Fruit fly (Drosophila melanogaster) whole organism, embryonic: Measurements from ENCODE around the gene Art4.
A peak's percentile ranks its signal among the peaks of the same experiment; 100 is the strongest.

Experiments
- Adf1 ChIP-seq: fragments of 200-800 bp; sonication (Bioruptor generic); IDR thresholded peaks from 2 replicates; pipeline ENCODE4 v1.3.6; 2022; ENCODE audit warnings: missing biosample characterization, missing genetic modification characterization
- Atf3 ChIP-seq: fragments of 200-800 bp; sonication (Bioruptor generic); optimal IDR thresholded peaks from 3 replicates; lab custom pipeline; 2016; ENCODE audit warnings: missing biosample characterization, missing genetic modification characterization
- B-H2 ChIP-seq: fragments of 200-800 bp; sonication (Bioruptor generic); optimal IDR thresholded peaks from 2 replicates; lab custom pipeline; 2018; ENCODE audit warnings: missing biosample characterization, mild to moderate bottlenecking, missing genetic modification characterization
- BtbVII ChIP-seq: fragments of 200-800 bp; sonication (Bioruptor generic); optimal IDR thresholded peaks from 3 replicates; lab custom pipeline; 2017; ENCODE audit warnings: missing biosample characterization, mild to moderate bottlenecking, missing genetic modification characterization
- CG16863 ChIP-seq: fragments of 200-800 bp; sonication (Bioruptor generic); optimal IDR thresholded peaks from 3 replicates; lab custom pipeline; 2016; ENCODE audit warnings: missing biosample characterization, missing genetic modification characterization
- CG17361 ChIP-seq: fragments of 200-800 bp; sonication (Bioruptor generic); IDR thresholded peaks from 3 replicates; pipeline ENCODE4 v1.3.6; 2022; ENCODE audit warnings: missing biosample characterization, missing genetic modification characterization
- CG17612 ChIP-seq: fragments of 200-800 bp; sonication (Bioruptor generic); IDR thresholded peaks from 2 replicates; pipeline ENCODE4 v1.3.6; 2022; ENCODE audit warnings: missing biosample characterization, missing genetic modification characterization
- CG1792 ChIP-seq: fragments of 200-800 bp; sonication (Bioruptor generic); optimal IDR thresholded peaks from 2 replicates; lab custom pipeline; 2016; ENCODE audit warnings: missing biosample characterization, missing genetic modification characterization
- CG18599 ChIP-seq: fragments of 200-800 bp; sonication (Bioruptor generic); optimal IDR thresholded peaks from 3 replicates; lab custom pipeline; 2017; ENCODE audit warnings: missing biosample characterization, missing genetic modification characterization, mild to moderate bottlenecking, moderate library complexity, missing genetic modification reagents
- CG3065 ChIP-seq: fragments of 200-800 bp; sonication (Bioruptor generic); optimal IDR thresholded peaks from 2 replicates; lab custom pipeline; 2016; ENCODE audit warnings: missing biosample characterization, missing genetic modification characterization
- CG32532 ChIP-seq: fragments of 200-800 bp; sonication (Bioruptor generic); IDR thresholded peaks from 2 replicates; pipeline ENCODE4 v1.3.6; 2022; ENCODE audit warnings: missing biosample characterization, missing genetic modification characterization
- CG5245 ChIP-seq: fragments of 200-800 bp; sonication (Bioruptor generic); optimal IDR thresholded peaks from 3 replicates; lab custom pipeline; 2016; ENCODE audit warnings: missing biosample characterization, missing genetic modification characterization
- CG6654 ChIP-seq: fragments of 200-800 bp; sonication (Bioruptor generic); optimal IDR thresholded peaks from 2 replicates; lab custom pipeline; 2017; ENCODE audit warnings: missing biosample characterization, mild to moderate bottlenecking, missing genetic modification characterization
- CG6765 ChIP-seq: fragments of 200-800 bp; sonication (Bioruptor generic); optimal IDR thresholded peaks from 3 replicates; lab custom pipeline; 2017; ENCODE audit warnings: missing biosample characterization, mild to moderate bottlenecking, missing genetic modification characterization
- CG7372 ChIP-seq: fragments of 200-800 bp; sonication (Bioruptor generic); IDR thresholded peaks from 2 replicates; pipeline ENCODE4 v1.3.6; 2022; ENCODE audit warnings: missing biosample characterization, missing genetic modification characterization
- CG8944 ChIP-seq: fragments of 200-800 bp; sonication (Bioruptor generic); optimal IDR thresholded peaks from 3 replicates; lab custom pipeline; 2016; ENCODE audit warnings: missing biosample characterization, missing genetic modification characterization
- CG9727 ChIP-seq: fragments of 200-800 bp; sonication (Bioruptor generic); optimal IDR thresholded peaks from 3 replicates; lab custom pipeline; 2017; ENCODE audit warnings: missing biosample characterization, mild to moderate bottlenecking, missing genetic modification characterization
- CG9932 ChIP-seq: fragments of 200-800 bp; sonication (Bioruptor generic); IDR thresholded peaks from 2 replicates; pipeline ENCODE4 v1.3.6; 2022; ENCODE audit warnings: missing biosample characterization, missing genetic modification characterization
- CHES-1-like ChIP-seq: fragments of 200-800 bp; sonication (Bioruptor generic); optimal IDR thresholded peaks from 2 replicates; lab custom pipeline; 2016; ENCODE audit warnings: missing biosample characterization, missing genetic modification characterization
- Deaf1 ChIP-seq: fragments of 200-800 bp; optimal IDR thresholded peaks from 3 replicates; lab custom pipeline; 2019; ENCODE audit warnings: missing biosample characterization, mild to moderate bottlenecking, missing genetic modification characterization, moderate library complexity
- Dfd ChIP-seq, 2 experiments: fragments of >200 bp; optimal IDR thresholded peaks; 2 replicates each; lab custom pipeline; 2017; ENCODE audit warnings: missing biosample characterization in 2 of 2, missing genetic modification characterization in 2 of 2
- Hr39 ChIP-seq: fragments of >200 bp; optimal IDR thresholded peaks from 2 replicates; lab custom pipeline; 2017
- Med ChIP-seq: fragments of 200-800 bp; sonication (Bioruptor generic); peaks from one replicate; lab custom pipeline; 2016; ENCODE audit warnings: missing biosample characterization, missing genetic modification characterization, mild to moderate bottlenecking, inconsistent platforms, moderate library complexity
- Oaz ChIP-seq: fragments of 200-800 bp; sonication (Bioruptor generic); IDR thresholded peaks from 2 replicates; pipeline ENCODE4 v1.3.6; 2022; ENCODE audit warnings: missing biosample characterization, missing genetic modification characterization
- Trl ChIP-seq, 3 experiments: fragments of >200 bp in 2 of 3; fragments of 200-800 bp in 1 of 3; sonication (Bioruptor generic) in 1 of 3; optimal IDR thresholded peaks; 2 replicates in 1 of 3; 3 replicates in 2 of 3; lab custom pipeline; 2016 to 2017; ENCODE audit warnings: missing biosample characterization in 1 of 3, missing genetic modification characterization in 1 of 3
- Xrp1 ChIP-seq: fragments of 200-800 bp; sonication (Bioruptor generic); IDR thresholded peaks from 2 replicates; pipeline ENCODE4 v1.3.6; 2022; ENCODE audit warnings: missing biosample characterization, missing genetic modification characterization
- abd-A ChIP-seq: fragments of 200-800 bp; sonication (Bioruptor generic); optimal IDR thresholded peaks from 3 replicates; lab custom pipeline; 2019; ENCODE audit warnings: missing biosample characterization, mild to moderate bottlenecking, missing genetic modification characterization, moderate library complexity
- cg ChIP-seq: fragments of 200-800 bp; sonication (Bioruptor generic); optimal IDR thresholded peaks from 3 replicates; lab custom pipeline; 2019; ENCODE audit warnings: missing biosample characterization, mild to moderate bottlenecking, missing genetic modification characterization, moderate library complexity
- chinmo ChIP-seq: fragments of 200-800 bp; sonication (Bioruptor generic); IDR thresholded peaks from 4 replicates; pipeline ENCODE4 v1.3.6; 2022; ENCODE audit warnings: missing biosample characterization, missing genetic modification characterization; ENCODE audit not compliant: partially characterized antibody
- ci ChIP-seq: fragments of 200-800 bp; sonication (Bioruptor generic); IDR thresholded peaks from 3 replicates; pipeline ENCODE4 v1.3.6; 2022; ENCODE audit warnings: missing biosample characterization, missing genetic modification characterization
- crol ChIP-seq: fragments of 200-800 bp; sonication (Bioruptor generic); IDR thresholded peaks from 2 replicates; pipeline ENCODE4 v1.3.6; 2022; ENCODE audit warnings: missing biosample characterization, missing genetic modification characterization
- dm ChIP-seq: fragments of 200-800 bp; sonication (Bioruptor generic); optimal IDR thresholded peaks from 3 replicates; lab custom pipeline; 2016; ENCODE audit warnings: missing biosample characterization, missing genetic modification characterization
- dmrt11E ChIP-seq: fragments of 200-800 bp; sonication (Bioruptor generic); optimal IDR thresholded peaks from 3 replicates; lab custom pipeline; 2018; ENCODE audit warnings: missing biosample characterization, mild to moderate bottlenecking, missing genetic modification characterization, moderate library complexity
- ewg ChIP-seq: fragments of 200-800 bp; sonication (Bioruptor generic); optimal IDR thresholded peaks from 3 replicates; lab custom pipeline; 2017; ENCODE audit warnings: mild to moderate bottlenecking, missing biosample characterization, missing genetic modification reagents, missing genetic modification characterization
- ftz-f1 ChIP-seq: fragments of 200-800 bp; sonication (Bioruptor generic); optimal IDR thresholded peaks from 2 replicates; lab custom pipeline; 2016; ENCODE audit warnings: missing biosample characterization, missing genetic modification characterization
- gsb ChIP-seq: fragments of 200-800 bp; sonication (Bioruptor generic); IDR thresholded peaks from 2 replicates; pipeline ENCODE4 v1.3.6; 2022; ENCODE audit warnings: missing biosample characterization, missing genetic modification characterization
- maf-S ChIP-seq: fragments of 200-800 bp; sonication (Bioruptor generic); optimal IDR thresholded peaks from 2 replicates; lab custom pipeline; 2016; ENCODE audit warnings: missing biosample characterization, missing genetic modification characterization
- mam ChIP-seq: fragments of 200-800 bp; sonication (Bioruptor generic); optimal IDR thresholded peaks from 3 replicates; lab custom pipeline; 2016; ENCODE audit warnings: missing biosample characterization, missing genetic modification characterization
- mirr ChIP-seq: fragments of 200-800 bp; sonication (Bioruptor generic); optimal IDR thresholded peaks from 3 replicates; lab custom pipeline; 2018; ENCODE audit warnings: missing biosample characterization, mild to moderate bottlenecking, missing genetic modification characterization
- nerfin-1 ChIP-seq: fragments of 200-800 bp; sonication (Bioruptor generic); optimal IDR thresholded peaks from 3 replicates; lab custom pipeline; 2019; ENCODE audit warnings: missing biosample characterization, mild to moderate bottlenecking, missing genetic modification characterization, moderate library complexity
- onecut ChIP-seq: fragments of 200-800 bp; sonication (Bioruptor generic); IDR thresholded peaks from 2 replicates; pipeline ENCODE4 v1.3.6; 2022; ENCODE audit warnings: missing biosample characterization, missing genetic modification characterization
- sr ChIP-seq: fragments of 200-800 bp; sonication (Bioruptor generic); IDR thresholded peaks from 3 replicates; pipeline ENCODE4 v1.3.6; 2022; ENCODE audit warnings: missing biosample characterization, missing genetic modification characterization
- tna ChIP-seq: fragments of 200-800 bp; sonication (Bioruptor generic); IDR thresholded peaks from 2 replicates; pipeline ENCODE4 v1.3.6; 2022; ENCODE audit warnings: missing biosample characterization, missing genetic modification characterization; ENCODE audit not compliant: partially characterized antibody
- toy ChIP-seq: fragments of 200-800 bp; sonication (Bioruptor generic); IDR thresholded peaks from 2 replicates; pipeline ENCODE4 v1.3.6; 2022; ENCODE audit warnings: missing biosample characterization, missing genetic modification characterization
- unc-4 ChIP-seq: fragments of 200-800 bp; sonication (Bioruptor generic); IDR thresholded peaks from 2 replicates; pipeline ENCODE4 v1.3.6; 2022; ENCODE audit warnings: missing biosample characterization, missing genetic modification characterization; ENCODE audit not compliant: partially characterized antibody
- unpg ChIP-seq: fragments of 200-800 bp; sonication (Bioruptor generic); optimal IDR thresholded peaks from 3 replicates; lab custom pipeline; 2018; ENCODE audit warnings: missing biosample characterization, mild to moderate bottlenecking, missing genetic modification characterization, moderate library complexity
- vvl ChIP-seq: fragments of 200-800 bp; sonication (Bioruptor generic); IDR thresholded peaks from 2 replicates; pipeline ENCODE4 v1.3.6; 2022; ENCODE audit warnings: missing biosample characterization, missing genetic modification characterization

Gene Art4

DNA sequence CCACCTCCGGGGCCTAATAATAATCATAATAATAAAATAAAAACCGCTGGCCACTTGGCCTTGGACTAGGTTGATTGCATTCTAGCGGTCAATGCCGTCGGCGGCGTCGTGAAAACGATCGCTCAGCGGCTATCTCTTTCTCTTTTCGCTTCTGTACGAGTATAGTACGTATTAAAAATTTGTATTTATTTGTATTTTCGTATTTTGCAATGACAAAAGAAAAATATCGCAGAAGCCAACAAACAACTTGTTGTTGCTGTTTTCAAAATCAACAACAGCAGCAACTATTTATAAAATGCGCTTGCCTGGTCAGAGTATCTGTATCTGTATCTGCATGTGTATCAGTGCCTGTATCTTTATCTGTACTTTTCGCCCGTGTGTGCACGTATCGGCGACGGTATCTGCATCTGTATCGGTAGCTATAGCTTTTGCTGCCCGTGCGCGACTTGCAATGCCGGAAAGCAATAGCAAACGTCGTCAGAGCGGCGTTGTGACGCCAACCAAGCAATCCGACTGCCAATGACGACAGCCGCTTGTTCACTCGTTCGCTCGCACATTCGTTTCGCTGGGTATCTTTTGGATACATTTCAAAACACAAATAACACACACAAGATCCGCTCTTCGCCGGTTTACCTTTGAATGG is 31.1 kb downstream of the Art4 start (continued):
- TF ChIP-seq CHES-1-like (GFP tag; lab: Kevin White, UChicago), result no peak
- TF ChIP-seq Dfd (GFP tag; optimal IDR thresholded peaks at IDR 0.05; lab: Kevin White, UChicago), result no peak
- TF ChIP-seq Atf3 (GFP tag; lab: Kevin White, UChicago), result no peak
- TF ChIP-seq, all 482 proteins: peak for 13

DNA sequence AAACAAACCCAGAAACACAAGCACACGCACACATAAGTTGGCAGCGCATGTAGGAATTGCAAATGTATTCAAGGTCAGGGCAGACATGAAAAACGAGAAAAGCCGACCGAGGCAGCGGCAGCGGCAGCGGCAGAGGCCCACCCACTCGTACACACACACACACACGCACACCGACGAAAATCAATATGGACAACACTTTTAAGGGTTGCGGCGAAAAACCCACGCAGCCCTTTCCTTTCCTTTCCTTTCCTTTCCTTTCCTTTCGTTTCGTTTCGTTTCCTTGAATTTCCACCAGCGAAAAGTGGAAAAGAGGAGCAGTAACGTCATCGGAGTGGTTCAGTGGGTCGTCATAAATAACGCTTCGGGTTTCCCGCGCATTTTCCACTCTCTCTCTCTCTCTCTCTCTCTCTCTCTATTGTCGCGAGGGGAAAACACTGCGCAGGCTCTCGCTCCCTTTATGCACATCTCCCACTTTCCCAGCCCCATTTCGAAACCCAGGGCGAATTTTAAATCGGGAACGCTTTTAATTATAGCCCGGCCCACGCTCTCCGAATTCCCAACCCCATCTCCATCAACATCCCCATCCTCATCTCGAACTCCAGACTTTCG is 33.1 kb downstream of the Art4 start:
- no peak for TF ChIP-seq maf-S
- TF ChIP-seq cg, result peak; percentile 58
- TF ChIP-seq Deaf1 (tag; lab: Kevin White, UChicago), result peak; percentile 87
- TF ChIP-seq CG8944 (GFP tag; lab: Kevin White, UChicago), result no peak
- peak; percentile 49 for TF ChIP-seq nerfin-1 (tag; lab: Kevin White, UChicago)
- TF ChIP-seq CG6765 (GFP tag; lab: Kevin White, UChicago), result peak; percentile 25
- TF ChIP-seq CG9727 (GFP tag; lab: Kevin White, UChicago), result no peak
- peak; percentile 22 for TF ChIP-seq mirr (GFP tag; lab: Kevin White, UChicago)
- 0 out of 4 replicates have a peak, but pooled peaks have one; percentile 59 for TF ChIP-seq chinmo (GFP tag; lab: Robert Waterston, UW)
- TF ChIP-seq Med, result peak; percentile 42
- no peak for TF ChIP-seq Oaz (GFP tag; lab: Robert Waterston, UW)
- TF ChIP-seq CG17612 (GFP tag; lab: Robert Waterston, UW), result no peak
- TF ChIP-seq CG7372 (GFP tag; lab: Robert Waterston, UW), result no peak
- TF ChIP-seq CG32532, result 0 out of 2 replicates have a peak, but pooled peaks have one; percentile 5
- TF ChIP-seq CG16863 (GFP tag; lab: Kevin White, UChicago), result no peak
- TF ChIP-seq Adf1 (GFP tag; lab: Robert Waterston, UW), result peak; percentile 93
- TF ChIP-seq crol (GFP tag; lab: Robert Waterston, UW), result peak; percentile 54; the same call in 1 of the 2 replicates
- TF ChIP-seq tna (GFP tag; lab: Robert Waterston, UW), result no peak
- TF ChIP-seq CG5245 (GFP tag; lab: Kevin White, UChicago), result no peak
- TF ChIP-seq abd-A (tag; lab: Kevin White, UChicago), result peak; percentile 53
- no peak for TF ChIP-seq unc-4 (GFP tag; lab: Robert Waterston, UW)
- peak; percentile 9 for TF ChIP-seq CG18599 (GFP tag; lab: Kevin White, UChicago)
- TF ChIP-seq Trl (optimal IDR thresholded peaks at IDR 0.05; lab: Kevin White, UChicago), result peak; percentile 60 to 87
- no peak for TF ChIP-seq Trl (GFP tag; optimal IDR thresholded peaks at IDR 0.05; lab: Kevin White, UChicago)
- peak; percentile 96 for TF ChIP-seq onecut
- no peak for TF ChIP-seq dmrt11E
- TF ChIP-seq gsb, result no peak
- TF ChIP-seq ftz-f1 (GFP tag; lab: Kevin White, UChicago), result peak; percentile 26
- TF ChIP-seq ewg (GFP tag; lab: Kevin White, UChicago), result peak; percentile 78
- TF ChIP-seq Hr39 (lab: Kevin White, UChicago), result peak; percentile 93
- no peak for TF ChIP-seq CG3065

DNA sequence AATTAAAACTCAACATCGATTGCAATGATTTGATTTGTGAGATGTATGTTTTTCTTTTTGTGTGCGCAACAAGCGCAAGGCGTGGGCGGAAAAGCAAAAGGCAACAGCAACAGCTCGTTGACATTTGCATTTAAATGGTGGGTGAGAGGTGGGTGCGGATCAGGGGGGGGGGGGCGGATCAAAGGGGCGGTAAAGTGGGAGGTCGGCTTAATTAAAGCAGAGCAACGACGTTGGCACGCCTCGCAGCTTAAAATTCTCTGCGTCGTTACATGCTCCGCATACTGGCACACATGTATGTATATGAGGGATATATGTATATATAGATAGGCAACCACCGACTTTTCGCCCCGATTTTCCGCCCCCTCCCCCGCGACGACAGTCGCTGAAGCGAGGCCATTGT is 34.2 kb downstream of the Art4 start:
- TF ChIP-seq Xrp1 (GFP tag; lab: Robert Waterston, UW) (no peak), Hr39 (lab: Kevin White, UChicago) (peak; percentile 21), CG9932 (GFP tag; lab: Robert Waterston, UW) (no peak), crol (GFP tag; lab: Robert Waterston, UW) (peak; percentile 66), vvl (GFP tag; lab: Robert Waterston, UW) (peak; percentile 37; the same call in 1 of the 2 replicates), CG17361 (no peak), CG1792 (GFP tag; lab: Kevin White, UChicago) (no peak), unpg (no peak), sr (GFP tag; lab: Robert Waterston, UW) (peak; percentile 80), B-H2 (no peak), toy (GFP tag; lab: Robert Waterston, UW) (no peak), chinmo (GFP tag; lab: Robert Waterston, UW) (0 out of 4 replicates have a peak, but pooled peaks have one; percentile 39), mam (GFP tag; lab: Kevin White, UChicago) (no peak), CG32532 (0 out of 2 replicates have a peak, but pooled peaks have one; percentile 27), BtbVII (GFP tag; lab: Kevin White, UChicago) (no peak), dm (GFP tag; lab: Kevin White, UChicago) (no peak), ci (GFP tag; lab: Robert Waterston, UW) (no peak), CG6654 (GFP tag; lab: Kevin White, UChicago) (no peak)
